Fruit fly (Drosophila melanogaster) whole organism, pupa: ENCODE data around the gene ric8a.

Source experiments
- CG10348 ChIP-seq: fragments of 200-800 bp; sonication (Bioruptor generic); IDR thresholded peaks from 2 replicates; pipeline ENCODE4 v1.3.6; 2022; ENCODE audit warnings: missing biosample characterization, missing genetic modification characterization
- CG12605 ChIP-seq: fragments of 200-800 bp; sonication (Bioruptor generic); IDR thresholded peaks from 2 replicates; pipeline ENCODE4 v1.3.6; 2022; ENCODE audit warnings: missing biosample characterization, missing genetic modification characterization
- CG13204 ChIP-seq: fragments of 200-800 bp; sonication (Bioruptor generic); optimal IDR thresholded peaks from 2 replicates; lab custom pipeline; 2018; ENCODE audit warnings: missing biosample characterization, mild to moderate bottlenecking, missing genetic modification characterization, moderate library complexity
- CG14655 ChIP-seq: fragments of 200-800 bp; sonication (Bioruptor generic); optimal IDR thresholded peaks from 3 replicates; lab custom pipeline; 2017; ENCODE audit warnings: mild to moderate bottlenecking, missing biosample characterization, missing genetic modification reagents, missing genetic modification characterization
- CG15710 ChIP-seq: fragments of 200-800 bp; sonication (Bioruptor generic); optimal IDR thresholded peaks from 2 replicates; lab custom pipeline; 2018; ENCODE audit warnings: missing biosample characterization, mild to moderate bottlenecking, missing genetic modification characterization, moderate library complexity
- CG17806 ChIP-seq: fragments of 200-800 bp; sonication (Bioruptor generic); optimal IDR thresholded peaks from 2 replicates; lab custom pipeline; 2018; ENCODE audit warnings: missing biosample characterization, mild to moderate bottlenecking, missing genetic modification characterization, moderate library complexity
- CG32121 ChIP-seq: fragments of 200-800 bp; sonication (Bioruptor generic); IDR thresholded peaks from 2 replicates; pipeline ENCODE4 v1.3.6; 2022; ENCODE audit warnings: missing biosample characterization, missing genetic modification characterization
- CG34367 ChIP-seq: fragments of 200-800 bp; sonication (Bioruptor generic); optimal IDR thresholded peaks from 2 replicates; lab custom pipeline; 2018; ENCODE audit warnings: missing biosample characterization, mild to moderate bottlenecking, missing genetic modification characterization
- CG4496 ChIP-seq: fragments of 200-800 bp; sonication (Bioruptor generic); IDR thresholded peaks from 3 replicates; pipeline ENCODE4 v1.3.6; 2022; ENCODE audit warnings: missing biosample characterization, missing genetic modification characterization
- CG8159 ChIP-seq: fragments of 200-800 bp; sonication (Bioruptor generic); optimal IDR thresholded peaks from 3 replicates; lab custom pipeline; 2018; ENCODE audit warnings: missing biosample characterization, mild to moderate bottlenecking, missing genetic modification characterization, moderate library complexity
- CG8301 ChIP-seq: fragments of 200-800 bp; sonication (Bioruptor generic); optimal IDR thresholded peaks from 2 replicates; lab custom pipeline; 2018; ENCODE audit warnings: missing biosample characterization, mild to moderate bottlenecking, missing genetic modification characterization
- CG9948 ChIP-seq: fragments of 200-800 bp; sonication (Bioruptor generic); optimal IDR thresholded peaks from 2 replicates; lab custom pipeline; 2018; ENCODE audit warnings: missing biosample characterization, mild to moderate bottlenecking, missing genetic modification characterization, moderate library complexity
- D1 ChIP-seq: fragments of 200-800 bp; sonication (Bioruptor generic); optimal IDR thresholded peaks from 2 replicates; lab custom pipeline; 2018; ENCODE audit warnings: missing biosample characterization, mild to moderate bottlenecking, missing genetic modification characterization, moderate library complexity
- EcR ChIP-seq: fragments of 200-800 bp; sonication (Bioruptor generic); optimal IDR thresholded peaks from 3 replicates; lab custom pipeline; 2019; ENCODE audit warnings: missing biosample characterization, missing genetic modification characterization, mild to moderate bottlenecking, moderate library complexity, missing genetic modification reagents
- Ets98B ChIP-seq: fragments of 200-800 bp; sonication (Bioruptor generic); IDR thresholded peaks from 2 replicates; pipeline ENCODE4 v1.3.6; 2022; ENCODE audit warnings: missing biosample characterization, missing genetic modification characterization
- Pif1A ChIP-seq: fragments of 200-800 bp; sonication (Bioruptor generic); optimal IDR thresholded peaks from 3 replicates; lab custom pipeline; 2016; ENCODE audit warnings: missing biosample characterization, missing genetic modification characterization
- Pif1B ChIP-seq: fragments of 200-800 bp; sonication (Bioruptor generic); optimal IDR thresholded peaks from 3 replicates; lab custom pipeline; 2016; ENCODE audit warnings: missing biosample characterization, missing genetic modification characterization
- Snoo ChIP-seq: fragments of 200-800 bp; sonication (Bioruptor generic); optimal IDR thresholded peaks from 3 replicates; lab custom pipeline; 2017; ENCODE audit warnings: missing biosample characterization, mild to moderate bottlenecking, missing genetic modification characterization, inconsistent platforms
- fd96Ca ChIP-seq: fragments of 200-800 bp; sonication (Bioruptor generic); IDR thresholded peaks from 3 replicates; pipeline ENCODE4 v1.3.6; 2022; ENCODE audit warnings: missing biosample characterization, missing genetic modification characterization
- gl ChIP-seq: fragments of 200-800 bp; sonication (Bioruptor generic); optimal IDR thresholded peaks from 2 replicates; lab custom pipeline; 2018; ENCODE audit warnings: missing biosample characterization, mild to moderate bottlenecking, missing genetic modification characterization
- rn ChIP-seq: fragments of 200-800 bp; sonication (Bioruptor generic); IDR thresholded peaks from 2 replicates; pipeline ENCODE4 v1.3.6; 2022; ENCODE audit warnings: missing biosample characterization, missing genetic modification characterization

Gene ric8a

DNA sequence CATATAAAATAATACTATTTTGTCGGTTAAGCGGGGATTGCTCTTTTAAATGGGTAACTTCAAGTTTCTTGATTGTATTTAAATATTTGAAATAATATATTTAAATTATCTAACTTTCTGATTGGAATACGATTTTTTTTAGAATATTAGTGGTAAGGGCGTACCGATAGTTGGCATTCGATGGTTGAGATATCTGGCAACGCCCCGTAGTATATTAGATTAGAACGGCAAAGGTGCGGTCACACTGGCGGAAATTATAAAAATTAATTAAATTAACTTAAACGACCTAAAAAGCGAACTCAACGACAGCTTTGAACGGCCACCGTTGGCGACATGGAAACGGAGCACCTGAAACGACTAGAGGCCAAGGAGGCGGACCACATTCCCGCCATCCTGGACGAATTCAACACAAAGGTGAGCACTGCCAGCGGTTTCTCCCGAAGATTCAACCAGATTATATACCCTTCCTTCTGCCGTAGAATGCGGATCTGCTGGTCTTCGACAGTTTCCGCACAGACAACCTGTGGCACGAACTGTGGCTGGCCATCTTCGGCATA is at the start of gene ric8a:
Gene ric8a, plus strand, starts transcription at position 205 of the 557 bp plus-strand sequence.
- TF ChIP-seq CG9948 (no peak), CG14655 (GFP tag; lab: Kevin White, UChicago) (no peak), CG8159 (peak; percentile 24)

DNA sequence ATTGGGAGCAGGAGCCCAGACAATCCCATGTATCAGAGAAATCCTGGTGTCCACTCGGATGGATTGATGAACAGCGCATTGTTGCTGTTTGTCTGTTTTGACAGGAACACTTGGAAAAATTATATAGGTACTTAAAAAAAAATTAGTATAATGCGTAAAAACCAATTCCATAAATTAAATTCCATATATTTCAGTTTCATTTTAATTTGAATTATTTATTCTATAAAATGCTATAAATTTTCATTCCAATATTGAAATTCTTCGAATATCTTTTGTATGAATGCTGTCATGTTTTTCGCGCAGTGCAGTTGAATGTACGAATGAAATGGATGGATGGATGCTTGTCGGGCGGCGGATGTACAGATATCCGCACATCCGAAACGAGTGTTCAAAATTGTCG is 45.2 kb upstream of the ric8a start, which contains the start of gene SmydA-9:
Gene SmydA-9, minus strand, starts transcription at position 101 of the 400 bp plus-strand sequence.
- TF ChIP-seq D1 (tag; lab: Kevin White, UChicago) (no peak), CG8159 (no peak), CG14655 (GFP tag; lab: Kevin White, UChicago) (no peak), CG32121 (GFP tag; lab: Robert Waterston, UW) (no peak; the same call in 1 of the 2 replicates), CG4496 (0 out of 3 replicates have a peak, but pooled peaks have one; percentile 12)

DNA sequence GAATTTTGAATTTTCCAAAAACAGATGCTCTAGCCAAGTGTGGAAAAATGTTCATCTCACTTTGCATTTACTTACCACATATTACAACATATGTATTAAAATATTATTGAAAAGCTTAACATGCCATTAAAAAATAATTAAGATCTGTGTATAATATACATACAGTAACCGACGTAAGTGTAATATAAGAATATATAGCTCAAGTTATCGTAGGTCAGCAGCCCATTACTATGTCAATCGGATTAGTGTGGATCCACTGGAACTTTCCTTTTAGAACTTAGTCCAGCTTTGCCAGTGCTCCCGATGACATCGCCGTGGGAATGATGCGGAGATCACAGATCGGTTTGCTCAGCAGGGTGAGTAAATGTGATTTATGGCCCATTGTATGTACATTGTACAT is 41.4 kb upstream of the ric8a start, which contains the start of gene Obp8a:
Gene Obp8a, plus strand, starts transcription at position 301 of the 400 bp plus-strand sequence.
- TF ChIP-seq CG10348 (no peak), CG9948 (no peak), CG34367 (tag; lab: Kevin White, UChicago) (no peak), rn (GFP tag; lab: Robert Waterston, UW) (no peak), Snoo (no peak), CG8159 (no peak), Ets98B (GFP tag; lab: Robert Waterston, UW) (no peak), CG12605 (no peak), CG8301 (no peak), Pif1B (GFP tag; lab: Kevin White, UChicago) (no peak), D1 (tag; lab: Kevin White, UChicago) (no peak), gl (no peak), CG17806 (tag; lab: Kevin White, UChicago) (no peak), EcR (GFP tag; lab: Kevin White, UChicago) (no peak), CG14655 (GFP tag; lab: Kevin White, UChicago) (no peak), fd96Ca (GFP tag; lab: Robert Waterston, UW) (no peak), CG4496 (no peak), CG15710 (no peak)
- TF ChIP-seq, all 21 proteins: peak for 0

DNA sequence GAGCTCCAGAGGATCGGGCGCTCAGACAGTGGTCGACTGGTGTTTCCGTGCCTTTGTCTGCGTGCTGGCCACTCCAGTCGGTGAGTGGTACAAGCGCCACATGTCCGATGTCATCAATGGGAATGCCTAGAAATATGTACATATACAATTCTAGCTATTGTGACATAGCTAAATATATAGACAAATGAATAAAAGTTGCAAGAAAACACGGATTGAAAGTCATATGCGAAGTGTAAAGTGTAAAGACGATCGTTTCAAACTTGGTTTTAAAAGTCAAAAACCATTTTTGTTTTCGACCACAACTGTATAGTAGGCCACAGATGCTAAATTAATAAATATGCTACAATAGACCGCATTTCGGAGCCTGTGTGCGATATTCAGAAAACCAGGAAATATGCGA is 40.5 kb upstream of the ric8a start, which contains the start of gene CG15368:
Gene CG15368, plus strand, starts transcription at position 301 of the 400 bp plus-strand sequence.
- no peak for TF ChIP-seq Pif1A
- TF ChIP-seq rn (GFP tag; lab: Robert Waterston, UW): no peak
- TF ChIP-seq CG10348: no peak
- TF ChIP-seq CG4496: no peak
- TF ChIP-seq fd96Ca (GFP tag; lab: Robert Waterston, UW): no peak
- no peak for TF ChIP-seq Ets98B (GFP tag; lab: Robert Waterston, UW)
- TF ChIP-seq EcR (GFP tag; lab: Kevin White, UChicago): no peak
- no peak for TF ChIP-seq CG34367 (tag; lab: Kevin White, UChicago)
- no peak for TF ChIP-seq CG8159
- no peak for TF ChIP-seq D1 (tag; lab: Kevin White, UChicago)
- no peak for TF ChIP-seq Snoo
- TF ChIP-seq CG15710: no peak

DNA sequence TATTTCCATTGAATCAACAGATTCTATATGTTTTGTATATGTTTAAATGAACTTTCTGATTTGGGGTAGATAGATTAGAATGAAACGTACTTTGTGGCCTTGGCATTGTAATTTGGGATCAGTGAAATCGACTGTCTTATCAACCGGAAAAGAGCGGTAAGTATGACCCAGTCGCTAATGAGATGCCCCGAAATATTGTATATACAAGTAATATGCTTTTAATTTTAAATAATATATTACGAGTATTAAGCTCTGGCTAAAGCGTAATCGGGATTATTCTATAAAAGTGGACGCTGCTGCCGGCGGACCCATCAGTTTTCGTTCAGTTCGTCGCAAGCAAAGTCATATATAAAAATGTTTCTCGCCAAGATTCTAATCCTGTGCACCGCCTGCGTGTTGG is 39.4 kb upstream of the ric8a start, which contains the start of gene CG15369:
Gene CG15369, plus strand, starts transcription at position 301 of the 400 bp plus-strand sequence.
- TF ChIP-seq Pif1B (GFP tag; lab: Kevin White, UChicago) (no peak), Pif1A (no peak), gl (no peak), CG8159 (no peak), CG12605 (no peak), CG34367 (tag; lab: Kevin White, UChicago) (no peak), CG13204 (GFP tag; lab: Kevin White, UChicago) (no peak), CG9948 (no peak), Ets98B (GFP tag; lab: Robert Waterston, UW) (no peak), CG32121 (GFP tag; lab: Robert Waterston, UW) (no peak), CG4496 (no peak)
- TF ChIP-seq, all 21 proteins: peak for 0

DNA sequence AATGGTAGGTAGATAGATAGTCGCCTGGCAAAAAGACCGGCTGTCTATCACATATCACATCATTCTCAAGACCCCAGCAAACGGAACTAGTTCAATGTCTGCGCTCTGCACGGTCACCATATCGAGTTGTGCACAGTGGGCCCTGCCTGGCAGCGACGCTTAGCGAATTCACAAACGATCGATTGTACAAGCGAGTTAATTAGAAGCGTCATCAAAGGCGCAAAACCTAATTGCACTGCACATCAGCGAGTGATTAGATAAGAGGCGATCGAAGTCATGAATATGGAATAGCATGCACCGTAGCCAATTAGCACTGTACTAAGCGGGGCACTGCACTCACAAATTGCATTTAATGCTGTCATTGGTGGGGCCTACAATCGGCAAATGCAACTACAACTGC is 35.5 kb upstream of the ric8a start:
- TF ChIP-seq CG9948 (peak; percentile 16), Ets98B (GFP tag; lab: Robert Waterston, UW) (peak; percentile 79), D1 (tag; lab: Kevin White, UChicago) (no peak), CG32121 (GFP tag; lab: Robert Waterston, UW) (peak; percentile 75), CG8301 (peak; percentile 44), CG4496 (peak; percentile 83), CG14655 (GFP tag; lab: Kevin White, UChicago) (peak; percentile 60), CG12605 (peak; percentile 34; the same call in 1 of the 2 replicates), Pif1B (GFP tag; lab: Kevin White, UChicago) (no peak), CG10348 (peak; percentile 66), fd96Ca (GFP tag; lab: Robert Waterston, UW) (peak; percentile 78; the same call in 2 of the 3 replicates)

DNA sequence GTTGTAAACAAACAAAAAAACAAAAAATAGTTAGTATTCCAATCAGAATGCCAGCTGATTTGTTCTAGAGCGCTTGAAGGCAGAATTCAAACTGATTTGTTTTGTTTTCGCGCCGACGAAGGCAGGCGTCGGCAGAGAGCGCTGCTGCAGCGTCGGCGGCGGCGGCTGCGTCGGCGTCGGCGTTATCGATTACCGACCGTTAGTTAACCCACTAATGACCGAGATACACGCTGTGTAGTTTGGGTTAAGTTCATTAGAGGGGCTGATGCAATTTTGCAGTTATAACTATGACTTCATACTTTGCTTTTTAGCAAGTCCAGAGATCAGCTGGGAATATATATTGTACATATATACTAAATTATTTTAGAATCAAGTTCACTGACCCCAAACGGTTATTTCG is 32.8 kb upstream of the ric8a start, which contains the start of gene t:
Gene t, minus strand, starts transcription at position 76 of the 400 bp plus-strand sequence.
- no peak for TF ChIP-seq Pif1B (GFP tag; lab: Kevin White, UChicago)
- peak; percentile 31; the same call in 1 of the 2 replicates for TF ChIP-seq Ets98B (GFP tag; lab: Robert Waterston, UW)
- no peak for TF ChIP-seq CG8159
- peak; percentile 26 for TF ChIP-seq CG14655 (GFP tag; lab: Kevin White, UChicago)
- no peak for TF ChIP-seq rn (GFP tag; lab: Robert Waterston, UW)
- TF ChIP-seq CG32121 (GFP tag; lab: Robert Waterston, UW): no peak
- TF ChIP-seq CG9948: no peak
- no peak for TF ChIP-seq EcR (GFP tag; lab: Kevin White, UChicago)
- no peak; the same call in 2 of the 3 replicates for TF ChIP-seq CG4496
- no peak for TF ChIP-seq CG8301
- TF ChIP-seq Pif1A: no peak
- TF ChIP-seq CG12605: no peak
- TF ChIP-seq fd96Ca (GFP tag; lab: Robert Waterston, UW): no peak
- TF ChIP-seq CG17806 (tag; lab: Kevin White, UChicago): no peak
- no peak for TF ChIP-seq CG10348
